Worm (Caenorhabditis elegans) whole organism, early embryonic: ENCODE data around the gene C09B9.7.
"Not testable (repeated sequence)": the region's sequence is repeated elsewhere in the genome, so short reads cannot be mapped to it uniquely, and the experiment has no call there.

Experiments
- B0310.2 ChIP-seq: sonication (generic microtip); optimal IDR thresholded peaks from 2 replicates; lab custom pipeline; 2016; ENCODE audit warnings: mild to moderate bottlenecking, missing genetic modification characterization, missing compliant biosample characterization
- F13C5.2 ChIP-seq: sonication (generic microtip); optimal IDR thresholded peaks from 2 replicates; lab custom pipeline; 2017; ENCODE audit warnings: mild to moderate bottlenecking, missing genetic modification characterization, inconsistent platforms, missing compliant biosample characterization
- aly-1 ChIP-seq: sonication (generic microtip); optimal IDR thresholded peaks from 2 replicates; lab custom pipeline; 2016; ENCODE audit warnings: missing genetic modification characterization, missing compliant biosample characterization
- ama-1 ChIP-seq: fragments of 150-350 bp; optimal IDR thresholded peaks from 2 replicates; lab custom pipeline; 2014
- ceh-13 ChIP-seq: fragments of 200-800 bp; sonication (Bioruptor generic); optimal IDR thresholded peaks from 2 replicates; lab custom pipeline; 2018; ENCODE audit warnings: mild to moderate bottlenecking, missing genetic modification characterization, missing compliant biosample characterization
- ceh-36 ChIP-seq: sonication (generic microtip); optimal IDR thresholded peaks from 2 replicates; lab custom pipeline; 2016; ENCODE audit warnings: missing genetic modification characterization, inconsistent platforms, missing compliant biosample characterization
- ets-7 ChIP-seq: sonication (generic microtip); optimal IDR thresholded peaks from 2 replicates; lab custom pipeline; 2016; ENCODE audit warnings: missing genotype, missing genetic modification characterization, missing compliant biosample characterization
- flt-1 ChIP-seq: fragments of 200-800 bp; sonication (Bioruptor generic); IDR thresholded peaks from 2 replicates; pipeline ENCODE4 v1.3.6; 2022; ENCODE audit warnings: missing genetic modification characterization, missing compliant biosample characterization
- hmbx-1 ChIP-seq: sonication (generic microtip); optimal IDR thresholded peaks from 2 replicates; lab custom pipeline; 2016; ENCODE audit warnings: mild to moderate bottlenecking, missing genetic modification characterization, missing compliant biosample characterization
- hmg-4 ChIP-seq: fragments of 200-800 bp; sonication (Bioruptor generic); optimal IDR thresholded peaks from 2 replicates; lab custom pipeline; 2018; ENCODE audit warnings: mild to moderate bottlenecking, missing genetic modification characterization, missing compliant biosample characterization
- hnd-1 ChIP-seq: sonication (generic microtip); optimal IDR thresholded peaks from 2 replicates; lab custom pipeline; 2016; ENCODE audit warnings: missing genetic modification characterization, missing compliant biosample characterization
- pes-1 ChIP-seq: fragments of 200-800 bp; sonication (Bioruptor generic); IDR thresholded peaks from 2 replicates; pipeline ENCODE4 v1.3.6; 2022; ENCODE audit warnings: missing genetic modification reagents, missing genetic modification characterization, missing compliant biosample characterization
- scrt-1 ChIP-seq: fragments of 200-800 bp; sonication (Bioruptor generic); IDR thresholded peaks from 2 replicates; pipeline ENCODE4 v1.3.6; 2022; ENCODE audit warnings: missing genetic modification characterization, missing compliant biosample characterization
- sea-1 ChIP-seq: fragments of 200-800 bp; sonication (Bioruptor generic); conservative IDR thresholded peaks from 2 replicates; pipeline ENCODE4 v1.3.6; 2022; ENCODE audit warnings: missing genetic modification characterization, missing compliant biosample characterization
- tbx-11 ChIP-seq: fragments of 200-800 bp; sonication (Bioruptor generic); IDR thresholded peaks from 2 replicates; pipeline ENCODE4 v1.3.6; 2022; ENCODE audit warnings: missing genetic modification characterization, missing compliant biosample characterization
- tbx-37 ChIP-seq: fragments of 200-800 bp; sonication (Bioruptor generic); conservative IDR thresholded peaks from 2 replicates; pipeline ENCODE4 v1.3.6; 2022; ENCODE audit warnings: missing genetic modification reagents, missing genetic modification characterization, missing compliant biosample characterization
- tra-4 ChIP-seq: sonication (generic microtip); optimal IDR thresholded peaks from 2 replicates; lab custom pipeline; 2017; ENCODE audit warnings: missing genetic modification characterization, missing compliant biosample characterization

The C09B9.7 gene

ce11 chrIV:5081122-5081521 lies 20.2 kb upstream of the C09B9.7 start:
- TF ChIP-seq scrt-1 (GFP tag; lab: Robert Waterston, UW) (no peak), hmbx-1 (no peak), tra-4 (tag; lab: Kevin White, UChicago) (no peak), tbx-37 (GFP tag; lab: Robert Waterston, UW) (no peak), tbx-11 (no peak), flt-1 (no peak), ets-7 (tag; lab: Kevin White, UChicago) (no peak), F13C5.2 (no peak), ceh-36 (tag; lab: Kevin White, UChicago) (no peak), pes-1 (no peak), B0310.2 (tag; lab: Kevin White, UChicago) (no peak), hnd-1 (no peak), hmg-4 (GFP tag; lab: Kevin White, UChicago) (peak; percentile 12), sea-1 (no peak), ama-1 (no peak), aly-1 (tag; lab: Kevin White, UChicago) (peak; percentile 42)

ce11 chrIV:5078846-5079245 lies 18.0 kb upstream of the C09B9.7 start:
- TF ChIP-seq hnd-1 = no peak
- TF ChIP-seq ets-7 (tag; lab: Kevin White, UChicago) = no peak
- TF ChIP-seq hmg-4 (GFP tag; lab: Kevin White, UChicago) = no peak
- no peak for TF ChIP-seq B0310.2 (tag; lab: Kevin White, UChicago)
- TF ChIP-seq hmbx-1 = no peak
- TF ChIP-seq aly-1 (tag; lab: Kevin White, UChicago) = no peak
- no peak for TF ChIP-seq ceh-36 (tag; lab: Kevin White, UChicago)
- TF ChIP-seq flt-1 = no peak
- TF ChIP-seq tra-4 (tag; lab: Kevin White, UChicago) = no peak
- no peak for TF ChIP-seq pes-1
- no peak for TF ChIP-seq ceh-13
- TF ChIP-seq tbx-11 = no peak
- no peak for TF ChIP-seq F13C5.2
- no peak for TF ChIP-seq ama-1
- TF ChIP-seq tbx-37 (GFP tag; lab: Robert Waterston, UW) = no peak
- TF ChIP-seq scrt-1 (GFP tag; lab: Robert Waterston, UW) = no peak
- no peak for TF ChIP-seq sea-1

- peak; percentile 81 for TF ChIP-seq hmg-4 (GFP tag; lab: Kevin White, UChicago)
- no peak for TF ChIP-seq F13C5.2
- TF ChIP-seq flt-1 = 0 out of 2 replicates have a peak, but pooled peaks have one; percentile 16
- TF ChIP-seq ceh-13 = no peak
Measured at ce11 chrIV:5077918-5078317, 17.0 kb upstream of the C09B9.7 start.

ce11 chrIV:5076607-5077006 lies 15.7 kb upstream of the C09B9.7 start:
- no peak for TF ChIP-seq hmbx-1
- TF ChIP-seq sea-1 = no peak
- TF ChIP-seq tbx-37 (GFP tag; lab: Robert Waterston, UW) = no peak
- no peak for TF ChIP-seq pes-1
- no peak for TF ChIP-seq hnd-1
- no peak for TF ChIP-seq ets-7 (tag; lab: Kevin White, UChicago)
- no peak for TF ChIP-seq hmg-4 (GFP tag; lab: Kevin White, UChicago)
- TF ChIP-seq tbx-11 = no peak
- no peak for TF ChIP-seq tra-4 (tag; lab: Kevin White, UChicago)
- no peak for TF ChIP-seq ceh-13
- no peak for TF ChIP-seq flt-1
- no peak for TF ChIP-seq aly-1 (tag; lab: Kevin White, UChicago)
- TF ChIP-seq ama-1 = no peak
- no peak for TF ChIP-seq F13C5.2
- no peak for TF ChIP-seq ceh-36 (tag; lab: Kevin White, UChicago)
- no peak for TF ChIP-seq scrt-1 (GFP tag; lab: Robert Waterston, UW)
- no peak for TF ChIP-seq B0310.2 (tag; lab: Kevin White, UChicago)

ce11 chrIV:5073836-5074235 lies 13.0 kb upstream of the C09B9.7 start:
- TF ChIP-seq tra-4 (tag; lab: Kevin White, UChicago) (no peak), tbx-11 (no peak), scrt-1 (GFP tag; lab: Robert Waterston, UW) (no peak), ets-7 (tag; lab: Kevin White, UChicago) (no peak), ama-1 (no peak), hmbx-1 (no peak), ceh-36 (tag; lab: Kevin White, UChicago) (no peak), hmg-4 (GFP tag; lab: Kevin White, UChicago) (no peak)

- TF ChIP-seq scrt-1 (GFP tag; lab: Robert Waterston, UW); sea-1; pes-1: not testable (repeated sequence)
Measured at ce11 chrIV:5070593-5070992, 9.7 kb upstream of the C09B9.7 start, which contains the start of gene C02B10.6. Gene C02B10.6 (plus strand): TSS chrIV:5070893.

- TF ChIP-seq F13C5.2; pes-1; scrt-1 (GFP tag; lab: Robert Waterston, UW): not testable (repeated sequence)
Measured at ce11 chrIV:5068541-5068940, 7.7 kb upstream of the C09B9.7 start, which contains the start of the genes R13H9.6 and rmd-6. Gene R13H9.6 (minus strand): TSS chrIV:5068641. Gene rmd-6 (plus strand): TSS chrIV:5068845.

- not testable (repeated sequence) for TF ChIP-seq pes-1; sea-1; scrt-1 (GFP tag; lab: Robert Waterston, UW)
Measured at ce11 chrIV:5066887-5067286, 6.0 kb upstream of the C09B9.7 start, which contains the start of gene ttbk-2.2. Gene ttbk-2.2 (minus strand): TSS chrIV:5066987.

- TF ChIP-seq ceh-36 (tag; lab: Kevin White, UChicago); hnd-1; B0310.2 (tag; lab: Kevin White, UChicago): not testable (repeated sequence)
Measured at ce11 chrIV:5064961-5065360, 4.1 kb upstream of the C09B9.7 start, which contains the start of gene msp-53. Gene msp-53 (minus strand): TSS chrIV:5065061.
